Worm (Caenorhabditis elegans): ENCODE results near the gene gst-26.

DNA sequence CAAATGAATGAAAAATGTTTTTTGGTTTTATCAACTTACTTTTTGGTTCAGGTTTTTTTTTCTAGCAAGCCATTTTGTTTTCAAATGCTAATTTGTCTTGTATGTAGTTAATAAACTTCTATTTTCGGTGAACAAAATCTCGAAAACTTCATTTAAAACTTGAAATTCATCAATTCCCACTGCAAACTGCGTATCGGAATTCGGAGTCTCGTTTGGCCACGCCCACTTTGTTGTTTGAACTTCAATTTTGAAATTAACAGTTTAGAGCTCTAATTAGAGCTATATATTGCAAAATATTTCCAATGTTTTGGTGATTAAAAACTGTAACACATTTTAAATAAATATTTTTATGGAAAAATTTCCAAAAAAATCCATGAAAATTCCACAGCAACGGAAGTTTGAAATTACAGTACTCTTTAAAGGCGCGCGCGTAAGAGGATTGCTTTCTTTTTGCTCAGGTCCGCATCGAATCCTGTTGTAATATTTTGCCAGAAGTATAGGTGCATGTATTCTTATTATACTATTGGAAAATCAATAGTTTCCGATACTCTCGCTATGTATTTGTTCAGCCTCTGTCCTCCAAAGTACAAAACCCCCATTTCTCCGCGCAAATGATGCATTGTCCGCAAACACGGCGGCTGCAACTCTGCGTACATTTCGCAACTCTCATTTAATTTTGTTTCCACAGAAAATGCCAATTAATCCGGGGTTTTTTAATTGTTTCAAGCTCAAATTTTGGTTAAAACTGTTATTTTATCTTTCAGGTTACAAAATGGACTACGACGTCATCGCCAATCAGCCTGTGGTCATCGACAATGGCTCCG is 44.6 kb downstream of the gst-26 start, which contains the start of gene arp-1:
- TF ChIP-seq C06A6.2 (GFP tag; conservative IDR thresholded peaks at IDR 0.05) (no peak), egl-44 (GFP tag; IDR thresholded peaks at IDR 0.05) (no peak), K12H6.12 (tag; optimal IDR thresholded peaks at IDR 0.05) (no peak)
